Fruit fly (Drosophila melanogaster): ENCODE data around the gene CG42674.

DNA sequence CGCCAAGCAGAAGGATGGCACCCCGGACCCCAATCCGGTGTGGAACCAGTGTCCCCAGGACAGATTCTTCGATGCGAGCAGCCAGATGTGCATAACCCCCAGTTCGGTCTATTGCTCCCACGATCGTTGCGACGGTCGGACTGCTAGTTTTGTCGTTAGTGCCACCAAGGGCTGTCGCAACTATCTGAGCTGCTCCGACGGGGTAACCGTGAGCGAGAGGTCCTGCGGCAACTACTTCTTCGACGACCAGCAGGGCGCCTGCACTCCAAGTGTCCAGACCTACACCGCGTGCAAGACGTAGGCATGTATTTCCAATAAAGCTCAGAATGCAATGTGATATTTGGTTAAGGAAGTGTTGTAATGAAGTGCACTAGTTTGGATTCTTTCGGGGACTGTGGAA lies 24.5 kb upstream of the CG42674 start:
- TF ChIP-seq CG6854 (GFP tag; optimal IDR thresholded peaks at IDR 0.05) (no peak), Sox15 (GFP tag; optimal IDR thresholded peaks at IDR 0.05) (no peak), OdsH (GFP tag; optimal IDR thresholded peaks at IDR 0.05) (no peak), Lpt (GFP tag; optimal IDR thresholded peaks at IDR 0.05) (no peak), achi (GFP tag; optimal IDR thresholded peaks at IDR 0.05) (no peak), Hr4 (GFP tag; optimal IDR thresholded peaks at IDR 0.05) (no peak)

Data from whole organism, prepupa.